Fruit fly (Drosophila melanogaster) whole organism, wandering third instar larva: ENCODE data around the gene nau.

Experiments used
- Abd-B ChIP-seq: fragments of >200 bp; optimal IDR thresholded peaks from 2 replicates; lab custom pipeline; 2017; ENCODE audit warnings: missing biosample characterization, missing genetic modification characterization
- HLH106 ChIP-seq: fragments of 200-800 bp; optimal IDR thresholded peaks from 3 replicates; lab custom pipeline; 2019; ENCODE audit warnings: missing biosample characterization, mild to moderate bottlenecking, missing genetic modification characterization, moderate library complexity
- Mio ChIP-seq: sonication (Bioruptor generic); optimal IDR thresholded peaks from 2 replicates; lab custom pipeline; 2016; ENCODE audit warnings: missing biosample characterization, missing genetic modification characterization
- OdsH ChIP-seq: fragments of 200-800 bp; sonication (Bioruptor generic); optimal IDR thresholded peaks from 2 replicates; lab custom pipeline; 2016; ENCODE audit warnings: missing biosample characterization, mild to moderate bottlenecking, missing genetic modification characterization
- brk ChIP-seq: fragments of 200-800 bp; sonication (Bioruptor generic); optimal IDR thresholded peaks from 2 replicates; lab custom pipeline; 2016; ENCODE audit warnings: missing biosample characterization, mild to moderate bottlenecking, missing genetic modification characterization
- ey ChIP-seq: fragments of 200-800 bp; sonication (Bioruptor generic); optimal IDR thresholded peaks from 2 replicates; lab custom pipeline; 2016; ENCODE audit warnings: missing biosample characterization, missing genetic modification characterization
- pan ChIP-seq: fragments of >200 bp; optimal IDR thresholded peaks from 2 replicates; lab custom pipeline; 2017
- usp ChIP-seq: fragments of >200 bp; optimal IDR thresholded peaks from 2 replicates; lab custom pipeline; 2017; ENCODE audit warnings: missing biosample characterization, missing genetic modification characterization

DNA sequence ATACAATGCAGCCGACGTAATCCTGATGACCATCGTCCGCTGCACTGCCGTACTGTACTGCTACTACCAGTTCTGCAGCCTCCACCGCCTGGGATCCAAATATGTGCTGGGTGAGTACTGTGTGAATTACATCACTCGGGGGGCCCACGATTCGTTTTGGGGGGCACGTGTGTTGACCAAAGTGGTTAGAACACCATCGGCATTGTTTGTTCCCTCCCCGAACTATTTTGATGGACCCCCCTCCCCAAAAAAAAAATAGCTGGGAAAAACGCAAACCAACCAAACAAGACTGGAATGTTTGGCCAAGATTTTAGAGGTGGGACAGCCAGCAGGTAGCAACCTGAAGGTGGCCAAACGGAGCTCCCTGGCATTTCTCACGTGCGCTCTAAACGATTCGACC, 29.3 kb upstream of the nau start:
- no peak for TF ChIP-seq brk (GFP tag; lab: Kevin White, UChicago)
- TF ChIP-seq OdsH (GFP tag; lab: Kevin White, UChicago) = no peak
- no peak for TF ChIP-seq HLH106 (tag; lab: Kevin White, UChicago)
- no peak for TF ChIP-seq pan (lab: Kevin White, UChicago)
- TF ChIP-seq usp (GFP tag; lab: Kevin White, UChicago) = no peak
- no peak for TF ChIP-seq Mio (GFP tag; lab: Kevin White, UChicago)
- no peak for TF ChIP-seq ey (GFP tag; lab: Kevin White, UChicago)
- no peak for TF ChIP-seq Abd-B (GFP tag; lab: Kevin White, UChicago)
